Worm (Caenorhabditis elegans) whole organism, L3 larva: ENCODE data around the gene F36H12.3.
"Not testable (repeated sequence)": the region's sequence is repeated elsewhere in the genome, so short reads cannot be mapped to it uniquely, and the experiment has no call there.

Experiments used
- R02D3.7 ChIP-seq: fragments of 150-350 bp; optimal IDR thresholded peaks from 2 replicates; lab custom pipeline; 2014; ENCODE audit warnings: missing biosample characterization, missing genetic modification characterization
- ZK546.5 ChIP-seq: sonication (generic microtip); optimal IDR thresholded peaks from 2 replicates; lab custom pipeline; 2017; ENCODE audit warnings: missing biosample characterization, missing genetic modification characterization
- aly-2 ChIP-seq: fragments of 150-350 bp; optimal IDR thresholded peaks from 2 replicates; lab custom pipeline; 2014; ENCODE audit warnings: missing biosample characterization, missing genetic modification characterization
- ama-1 ChIP-seq: fragments of 150-350 bp; optimal IDR thresholded peaks from 2 replicates; lab custom pipeline; 2018
- ceh-16 ChIP-seq: sonication (generic microtip); optimal IDR thresholded peaks from 2 replicates; lab custom pipeline; 2017; ENCODE audit warnings: missing biosample characterization, missing genetic modification characterization
- ceh-82 ChIP-seq: fragments of 150-350 bp; optimal IDR thresholded peaks from 2 replicates; lab custom pipeline; 2014; ENCODE audit warnings: missing biosample characterization, missing genetic modification characterization
- ceh-9 ChIP-seq: sonication (generic microtip); optimal IDR thresholded peaks from 2 replicates; lab custom pipeline; 2018; ENCODE audit warnings: missing biosample characterization, missing genetic modification characterization
- daf-12 ChIP-seq: fragments of 150-350 bp; optimal IDR thresholded peaks from 2 replicates; lab custom pipeline; 2014; ENCODE audit warnings: missing biosample characterization, missing genetic modification reagents, missing genetic modification characterization
- egl-5 ChIP-seq: fragments of 150-350 bp; optimal IDR thresholded peaks from 2 replicates; lab custom pipeline; 2017; ENCODE audit warnings: missing biosample characterization, missing genetic modification reagents, missing genetic modification characterization, inconsistent platforms
- elt-1 ChIP-seq: fragments of 150-350 bp; optimal IDR thresholded peaks from 2 replicates; lab custom pipeline; 2014; ENCODE audit warnings: missing biosample characterization, missing genetic modification characterization
- elt-3 ChIP-seq, 3 experiments: fragments of 150-350 bp in 1 of 3; sonication (generic microtip) in 2 of 3; optimal IDR thresholded peaks; 2 replicates in 2 of 3; 4 replicates in 1 of 3; lab custom pipeline; 2014 to 2017; ENCODE audit warnings: missing biosample characterization in 3 of 3, missing genetic modification characterization in 3 of 3
- fkh-10 ChIP-seq: sonication (generic microtip); optimal IDR thresholded peaks from 2 replicates; lab custom pipeline; 2017; ENCODE audit warnings: missing biosample characterization, missing genetic modification reagents, missing genetic modification characterization
- fkh-2 ChIP-seq: fragments of 150-350 bp; optimal IDR thresholded peaks from 2 replicates; lab custom pipeline; 2014; ENCODE audit warnings: missing biosample characterization, missing genetic modification reagents, missing genetic modification characterization
- fos-1 ChIP-seq: fragments of 150-350 bp; optimal IDR thresholded peaks from 2 replicates; lab custom pipeline; 2014; ENCODE audit warnings: missing biosample characterization, missing genetic modification characterization
- hmg-11 ChIP-seq: sonication (generic microtip); optimal IDR thresholded peaks from 2 replicates; lab custom pipeline; 2016; ENCODE audit warnings: missing genetic modification characterization, missing compliant biosample characterization
- lin-15B ChIP-seq: fragments of 150-350 bp; optimal IDR thresholded peaks from 2 replicates; lab custom pipeline; 2014; ENCODE audit warnings: missing biosample characterization, missing genetic modification characterization
- lsy-12 ChIP-seq: sonication (generic microtip); optimal IDR thresholded peaks from 2 replicates; lab custom pipeline; 2016; ENCODE audit warnings: mild to moderate bottlenecking, missing genetic modification characterization, missing compliant biosample characterization
- mdl-1 ChIP-seq: fragments of 150-350 bp; optimal IDR thresholded peaks from 2 replicates; lab custom pipeline; 2014; ENCODE audit warnings: missing biosample characterization, missing genetic modification characterization
- mml-1 ChIP-seq: fragments of 150-350 bp; sonication (generic microtip); optimal IDR thresholded peaks from 3 replicates; lab custom pipeline; 2014; ENCODE audit warnings: missing biosample characterization, missing genetic modification characterization
- nhr-11 ChIP-seq: fragments of 150-350 bp; optimal IDR thresholded peaks from 2 replicates; lab custom pipeline; 2014; ENCODE audit warnings: missing biosample characterization, missing genetic modification characterization
- nhr-12 ChIP-seq: fragments of 150-350 bp; optimal IDR thresholded peaks from 2 replicates; lab custom pipeline; 2014; ENCODE audit warnings: missing biosample characterization, missing genetic modification characterization
- nhr-23 ChIP-seq: fragments of 150-350 bp; optimal IDR thresholded peaks from 2 replicates; lab custom pipeline; 2014; ENCODE audit warnings: missing biosample characterization, missing genetic modification reagents, missing genetic modification characterization
- nhr-237 ChIP-seq: fragments of 150-350 bp; optimal IDR thresholded peaks from 2 replicates; lab custom pipeline; 2014; ENCODE audit warnings: missing biosample characterization, missing genetic modification characterization
- nhr-25 ChIP-seq: sonication (generic microtip); optimal IDR thresholded peaks from 2 replicates; lab custom pipeline; 2017; ENCODE audit warnings: missing biosample characterization, missing genetic modification characterization
- nhr-28 ChIP-seq: fragments of 150-350 bp; optimal IDR thresholded peaks from 2 replicates; lab custom pipeline; 2014; ENCODE audit warnings: missing biosample characterization, missing genetic modification characterization
- nhr-43 ChIP-seq: sonication (generic microtip); optimal IDR thresholded peaks from 2 replicates; lab custom pipeline; 2016; ENCODE audit warnings: mild to moderate bottlenecking, missing genetic modification characterization, missing compliant biosample characterization; ENCODE audit not compliant: poor library complexity, severe bottlenecking
- nhr-76 ChIP-seq: fragments of 150-350 bp; sonication (generic microtip); optimal IDR thresholded peaks from 5 replicates; lab custom pipeline; 2014; ENCODE audit warnings: missing biosample characterization, missing genetic modification characterization
- pha-4 ChIP-seq: fragments of 150-350 bp; optimal IDR thresholded peaks from 2 replicates; lab custom pipeline; 2014; ENCODE audit warnings: missing biosample characterization, missing genetic modification reagents, missing genetic modification characterization
- pqm-1 ChIP-seq: fragments of 150-350 bp; optimal IDR thresholded peaks from 2 replicates; lab custom pipeline; 2017; ENCODE audit warnings: missing biosample characterization, missing genetic modification characterization, inconsistent platforms
- skn-1 ChIP-seq: fragments of 150-350 bp; optimal IDR thresholded peaks from 2 replicates; lab custom pipeline; 2014; ENCODE audit warnings: missing biosample characterization, missing genetic modification characterization
- snpc-4 ChIP-seq: fragments of 150-350 bp; optimal IDR thresholded peaks from 2 replicates; lab custom pipeline; 2014; ENCODE audit warnings: missing biosample characterization, missing genetic modification characterization
- tbx-2 ChIP-seq: sonication (generic microtip); optimal IDR thresholded peaks from 2 replicates; lab custom pipeline; 2016; ENCODE audit warnings: mild to moderate bottlenecking, missing genetic modification characterization, missing compliant biosample characterization
- unc-39 ChIP-seq: sonication (generic microtip); optimal IDR thresholded peaks from 4 replicates; lab custom pipeline; 2017; ENCODE audit warnings: missing biosample characterization, missing genetic modification characterization
- ztf-11 ChIP-seq: fragments of 150-350 bp; optimal IDR thresholded peaks from 2 replicates; lab custom pipeline; 2014; ENCODE audit warnings: missing biosample characterization, missing genetic modification characterization
- ztf-4 ChIP-seq: fragments of 150-350 bp; optimal IDR thresholded peaks from 2 replicates; lab custom pipeline; 2014; ENCODE audit warnings: missing biosample characterization, missing genetic modification characterization

F36H12.3 gene

DNA sequence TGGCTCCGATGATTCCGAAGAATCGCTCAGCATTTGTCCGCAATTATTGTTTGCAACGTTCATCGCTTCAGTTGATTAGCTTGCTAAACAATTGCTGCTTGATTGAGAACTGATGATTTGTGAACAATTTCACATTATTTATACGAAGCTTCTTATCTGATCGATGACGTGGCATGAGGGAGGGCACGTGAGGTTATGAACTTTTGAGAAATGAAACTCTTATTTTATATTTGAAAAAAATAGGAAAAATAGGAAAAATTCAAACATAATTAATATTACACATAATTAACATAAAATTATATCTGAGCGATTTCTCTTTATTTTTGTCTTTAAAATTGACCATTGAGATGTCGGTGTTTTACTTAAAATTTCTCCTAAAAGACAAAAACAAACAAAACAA lies 17.9 kb upstream of the F36H12.3 start, which contains the start of gene F36H12.10:
TSS of gene F36H12.10 (minus strand) at position 101 of the 400 bp plus-strand sequence.
- TF ChIP-seq fkh-10 (GFP tag; lab: Kevin White, UChicago); elt-3 (tag; optimal IDR thresholded peaks at IDR 0.05; lab: Kevin White, UChicago); nhr-237 (tag; lab: Kevin White, UChicago): not testable (repeated sequence)

DNA sequence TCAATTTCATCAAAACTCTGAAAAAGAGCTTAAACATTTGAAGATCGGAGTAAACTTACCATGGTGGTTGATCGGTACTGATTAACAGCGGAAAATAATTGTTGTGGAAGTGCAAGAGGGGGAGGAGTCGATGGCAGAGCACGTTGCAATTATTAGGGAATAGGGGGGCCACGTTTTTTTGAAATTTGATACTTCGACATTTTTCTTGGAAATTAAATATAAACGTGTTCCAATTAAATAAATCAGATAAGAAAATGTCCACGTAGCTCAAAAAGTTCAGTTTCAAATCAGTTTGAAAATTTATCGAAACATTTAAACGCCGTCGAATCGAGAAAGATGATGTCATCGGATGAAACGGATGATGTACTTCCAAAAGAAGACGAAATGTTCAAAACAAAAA lies 15.9 kb upstream of the F36H12.3 start, which contains the start of gene F36H12.9:
TSS of gene F36H12.9 (plus strand) at position 301 of the 400 bp plus-strand sequence.
- not testable (repeated sequence) for TF ChIP-seq ztf-4 (tag; lab: Kevin White, UChicago); nhr-23; elt-1 (tag; lab: Kevin White, UChicago)

DNA sequence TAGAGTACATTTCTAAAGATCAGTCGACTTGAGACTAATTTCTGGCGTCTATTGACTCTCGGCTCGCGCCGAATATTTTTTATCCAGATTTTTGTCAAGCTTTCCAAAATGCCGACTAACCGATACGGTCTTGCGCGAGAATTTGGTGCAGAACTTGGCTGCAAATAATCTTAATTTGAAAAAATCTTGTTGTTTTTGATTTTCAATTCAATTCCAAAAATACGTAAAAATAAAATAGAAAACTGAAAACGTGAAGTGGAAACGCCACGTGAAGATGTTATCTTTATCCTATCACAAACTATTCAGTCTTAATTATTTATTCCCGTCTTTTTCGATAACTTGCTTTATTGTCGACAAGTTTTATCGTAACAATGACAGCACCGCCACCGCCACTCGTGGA lies 14.2 kb upstream of the F36H12.3 start, which contains the start of gene ttbk-2.1:
TSS of gene ttbk-2.1 (plus strand) at position 301 of the 400 bp plus-strand sequence.
- TF ChIP-seq skn-1 (tag; lab: Kevin White, UChicago); aly-2; tbx-2 (tag; lab: Kevin White, UChicago): not testable (repeated sequence)

- not testable (repeated sequence) for TF ChIP-seq nhr-28 (tag; lab: Kevin White, UChicago); mml-1 (tag; lab: Kevin White, UChicago); egl-5
These were observed 12.3 kb upstream of the F36H12.3 start, which contains the start of gene msp-19 for ce11 chrIV:5260289-5260688. Gene msp-19 (plus strand): TSS chrIV:5260589.

DNA sequence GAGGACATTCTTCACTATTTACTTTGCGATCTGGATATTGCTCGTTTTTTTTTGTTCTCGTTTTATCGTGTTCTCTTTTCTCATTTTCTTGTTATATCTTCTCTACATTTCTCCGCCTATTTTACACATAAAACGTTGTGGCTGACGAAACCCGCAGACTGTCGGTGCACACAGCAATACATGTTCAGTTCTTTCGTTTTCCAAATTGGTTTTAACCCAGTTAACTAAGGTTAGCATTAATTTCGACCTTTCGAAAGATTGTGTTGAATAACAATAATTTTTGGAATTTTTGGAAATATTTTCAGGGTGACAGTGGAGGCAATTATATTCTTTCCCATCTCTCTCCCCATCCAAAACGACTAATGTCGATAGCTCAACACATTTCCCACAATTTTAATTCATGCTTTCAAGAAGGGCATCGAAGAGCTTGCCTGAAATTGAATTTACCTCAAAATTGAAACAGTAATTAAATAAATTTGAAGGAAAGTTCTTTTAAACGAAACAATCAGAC lies 7.9 kb upstream of the F36H12.3 start:
- TF ChIP-seq snpc-4 (tag; lab: Kevin White, UChicago) (peak; percentile 15), ama-1 (lab: Kevin White, UChicago) (peak; percentile 70)
- TF ChIP-seq, all 47 proteins: peak for 2; not testable (repeated sequence) for 45

ce11 chrIV:5266474-5266873 lies 6.1 kb upstream of the F36H12.3 start, which contains the start of gene F36H12.5:
Gene F36H12.5 (plus strand): TSS chrIV:5266774.
- TF ChIP-seq nhr-43 (tag; lab: Kevin White, UChicago) = no peak
- no peak for TF ChIP-seq fos-1 (tag; lab: Kevin White, UChicago)
- TF ChIP-seq elt-3 (tag; optimal IDR thresholded peaks at IDR 0.05; lab: Kevin White, UChicago) = no peak
- TF ChIP-seq pqm-1 (tag; lab: Kevin White, UChicago) = no peak
- no peak for TF ChIP-seq nhr-28 (tag; lab: Kevin White, UChicago)
- TF ChIP-seq unc-39 = no peak
- TF ChIP-seq nhr-23 = no peak
- TF ChIP-seq lsy-12 (tag; lab: Kevin White, UChicago) = no peak
- TF ChIP-seq pha-4 (tag; lab: Kevin White, UChicago) = no peak
- TF ChIP-seq nhr-12 (tag; lab: Kevin White, UChicago) = no peak
- TF ChIP-seq ceh-9 (tag; lab: Kevin White, UChicago) = no peak
- no peak for TF ChIP-seq aly-2
- TF ChIP-seq R02D3.7 (tag; lab: Kevin White, UChicago) = no peak
- TF ChIP-seq ceh-16 (tag; lab: Kevin White, UChicago) = no peak
- no peak for TF ChIP-seq nhr-11 (tag; lab: Kevin White, UChicago)
- TF ChIP-seq ama-1 (lab: Kevin White, UChicago) = no peak
- no peak for TF ChIP-seq nhr-76 (tag; lab: Kevin White, UChicago)

DNA sequence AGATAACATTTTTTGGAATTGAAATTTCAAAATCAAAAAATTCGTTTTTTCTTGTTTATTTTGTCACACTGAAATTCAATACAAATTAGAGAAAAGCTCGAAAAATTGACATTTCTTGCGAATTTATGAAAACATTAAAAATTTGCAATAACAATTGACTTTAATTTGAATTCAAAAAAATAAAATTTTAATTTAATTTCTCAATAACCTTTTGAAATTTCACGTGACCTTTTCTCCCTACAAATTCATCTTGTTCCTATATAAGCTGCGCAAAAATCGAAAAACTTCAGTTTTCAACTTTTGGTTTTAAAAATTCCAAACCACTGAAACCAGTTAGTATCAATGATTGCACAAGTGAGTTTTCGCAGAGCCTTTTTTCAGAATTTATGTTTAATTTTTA lies 3.8 kb upstream of the F36H12.3 start, which contains the start of gene F36H12.4:
TSS of gene F36H12.4 (plus strand) at position 301 of the 400 bp plus-strand sequence.
- TF ChIP-seq nhr-25 (tag; lab: Kevin White, UChicago) (no peak), hmg-11 (no peak), elt-3 (tag; optimal IDR thresholded peaks at IDR 0.05; lab: Kevin White, UChicago) (no peak), snpc-4 (tag; lab: Kevin White, UChicago) (no peak), daf-12 (tag; lab: Kevin White, UChicago) (no peak), elt-1 (tag; lab: Kevin White, UChicago) (no peak), nhr-76 (tag; lab: Kevin White, UChicago) (no peak), nhr-11 (tag; lab: Kevin White, UChicago) (no peak), fkh-2 (tag; lab: Kevin White, UChicago) (no peak), ceh-16 (tag; lab: Kevin White, UChicago) (no peak), ceh-82 (tag; lab: Kevin White, UChicago) (no peak), ZK546.5 (tag; lab: Kevin White, UChicago) (no peak), ztf-4 (tag; lab: Kevin White, UChicago) (no peak), ceh-9 (tag; lab: Kevin White, UChicago) (no peak), ama-1 (lab: Kevin White, UChicago) (no peak), mml-1 (tag; lab: Kevin White, UChicago) (no peak), lin-15B (no peak), mdl-1 (tag; lab: Kevin White, UChicago) (no peak), ztf-11 (tag; lab: Kevin White, UChicago) (no peak)
